Comparison of ENCODE assay signal across 1 fruit fly cellular context in the genomic region with DNA sequence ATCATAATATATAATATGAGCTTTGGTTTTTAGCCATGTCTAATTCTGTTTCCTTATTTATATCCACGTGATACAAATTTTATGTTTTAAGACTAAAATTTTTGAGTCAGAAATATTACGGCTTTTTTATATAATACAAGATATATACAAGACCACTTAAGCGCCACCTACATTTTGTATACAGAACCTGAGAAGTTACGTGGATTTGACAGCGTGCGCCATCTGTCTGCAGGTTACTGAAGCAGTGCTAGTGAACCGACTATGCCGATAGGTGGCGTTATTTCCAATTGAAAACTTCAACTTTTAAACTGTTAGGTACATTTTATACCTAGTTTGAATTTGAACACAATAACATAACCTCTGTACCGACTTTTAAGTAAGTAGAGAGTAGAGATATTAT.
TF ChIP-seq lines count a peak whose summit lies in the region.

No protein-coding gene starts in this region.

TF ChIP-seq in whole organism, embryonic, 481 proteins besides CTCF, POLR2A, EP300 and RAD21 (continued from another document):
- TF ChIP-seq Hsf (GFP tag; optimal IDR thresholded peaks at IDR 0.05; lab: Kevin White, UChicago) (peak; percentile 82), gce (GFP tag; IDR thresholded peaks at IDR 0.05; lab: Robert Waterston, UW) (no peak), CG4328 (GFP tag; optimal IDR thresholded peaks at IDR 0.05; lab: Kevin White, UChicago) (peak; percentile 33), Fer1 (GFP tag; optimal IDR thresholded peaks at IDR 0.05; lab: Kevin White, UChicago) (no peak), CG4424 (GFP tag; optimal IDR thresholded peaks at IDR 0.05; lab: Kevin White, UChicago) (peak; percentile 75), CG1602 (GFP tag; optimal IDR thresholded peaks at IDR 0.05; lab: Kevin White, UChicago) (peak; percentile 82), CG18764 (GFP tag; optimal IDR thresholded peaks at IDR 0.05; lab: Kevin White, UChicago) (peak; percentile 62), CG8281 (tag; optimal IDR thresholded peaks at IDR 0.05; lab: Kevin White, UChicago) (no peak), Dll (GFP tag; IDR thresholded peaks at IDR 0.05; lab: Robert Waterston, UW; ENCODE audit: partially characterized antibody) (no peak), hb (GFP tag; IDR thresholded peaks at IDR 0.05; lab: Robert Waterston, UW; ENCODE audit: partially characterized antibody) (no peak), phol (tag; optimal IDR thresholded peaks at IDR 0.05; lab: Kevin White, UChicago) (peak; percentile 65), MESR4 (GFP tag; optimal IDR thresholded peaks at IDR 0.05; lab: Kevin White, UChicago) (no peak), kah (GFP tag; optimal IDR thresholded peaks at IDR 0.05; lab: Kevin White, UChicago) (no peak), ewg (GFP tag; optimal IDR thresholded peaks at IDR 0.05; lab: Kevin White, UChicago) (peak; percentile 16), Gug (GFP tag; IDR thresholded peaks at IDR 0.05; lab: Robert Waterston, UW) (peak; percentile 70), Awh (GFP tag; IDR thresholded peaks at IDR 0.05; lab: Robert Waterston, UW) (no peak), abd-A (tag; optimal IDR thresholded peaks at IDR 0.05; lab: Kevin White, UChicago) (no peak), CG1603 (tag; optimal IDR thresholded peaks at IDR 0.05; lab: Kevin White, UChicago) (peak; percentile 78), Ets97D (GFP tag; optimal IDR thresholded peaks at IDR 0.05; lab: Kevin White, UChicago) (peak; percentile 58), Fer2 (tag; optimal IDR thresholded peaks at IDR 0.05; lab: Kevin White, UChicago) (peak; percentile 53), sob (GFP tag; IDR thresholded peaks at IDR 0.05; lab: Robert Waterston, UW) (peak; percentile 70; the same call in 1 of the 2 replicates), CG2889 (GFP tag; IDR thresholded peaks at IDR 0.05; lab: Robert Waterston, UW) (no peak), CG6683 (GFP tag; optimal IDR thresholded peaks at IDR 0.05; lab: Kevin White, UChicago) (no peak), Sin3A (optimal IDR thresholded peaks at IDR 0.05; lab: Kevin White, UChicago) (no peak), CG32532 (GFP tag; IDR thresholded peaks at IDR 0.05; lab: Robert Waterston, UW) (peak; percentile 81), CG14441 (GFP tag; IDR thresholded peaks at IDR 0.05; lab: Robert Waterston, UW) (peak; percentile 62), CG9797 (GFP tag; optimal IDR thresholded peaks at IDR 0.05; lab: Kevin White, UChicago) (no peak)
